Worm (Caenorhabditis elegans) whole organism, L1 larva: ENCODE measurements around the gene Y49F6B.9.

Source experiments
- F16B12.6 ChIP-seq: fragments of 150-350 bp; optimal IDR thresholded peaks from 2 replicates; lab custom pipeline; 2014; ENCODE audit warnings: missing biosample characterization, missing genetic modification characterization
- aha-1 ChIP-seq: fragments of 150-350 bp; optimal IDR thresholded peaks from 2 replicates; lab custom pipeline; 2014; ENCODE audit warnings: missing biosample characterization, missing genetic modification characterization
- aly-2 ChIP-seq: fragments of 150-350 bp; optimal IDR thresholded peaks from 2 replicates; lab custom pipeline; 2014; ENCODE audit warnings: missing biosample characterization, missing genetic modification characterization
- ama-1 ChIP-seq: fragments of 150-350 bp; optimal IDR thresholded peaks from 2 replicates; lab custom pipeline; 2014
- ceh-8 ChIP-seq: fragments of 200-800 bp; sonication (Bioruptor generic); optimal IDR thresholded peaks from 2 replicates; lab custom pipeline; 2018; ENCODE audit warnings: mild to moderate bottlenecking, missing genetic modification characterization, moderate library complexity, missing compliant biosample characterization
- ceh-82 ChIP-seq, 3 experiments: fragments of 150-350 bp in 1 of 3; sonication (generic microtip) in 2 of 3; optimal IDR thresholded peaks; 2 replicates each; lab custom pipeline; 2014 to 2017; ENCODE audit warnings: missing biosample characterization in 3 of 3, missing genetic modification characterization in 3 of 3
- ceh-88 ChIP-seq: fragments of 200-800 bp; sonication (Bioruptor generic); IDR thresholded peaks from 2 replicates; pipeline ENCODE4 v1.3.6; 2022; ENCODE audit warnings: missing genetic modification characterization, missing compliant biosample characterization
- ceh-90 ChIP-seq: sonication (generic microtip); optimal IDR thresholded peaks from 2 replicates; lab custom pipeline; 2016; ENCODE audit warnings: missing genetic modification characterization, missing compliant biosample characterization
- dpl-1 ChIP-seq, 3 experiments: fragments of 150-350 bp in 2 of 3; sonication (generic microtip) in 1 of 3; optimal IDR thresholded peaks; 2 replicates each; lab custom pipeline; 2014 to 2017; ENCODE audit warnings: missing biosample characterization in 3 of 3, missing genetic modification characterization in 3 of 3, missing genetic modification reagents in 3 of 3
- dsc-1 ChIP-seq: sonication (generic microtip); optimal IDR thresholded peaks from 2 replicates; lab custom pipeline; 2016; ENCODE audit warnings: mild to moderate bottlenecking, missing genetic modification characterization, missing compliant biosample characterization
- efl-1 ChIP-seq, 4 experiments: fragments of 150-350 bp; optimal IDR thresholded peaks in 3 of 4; peaks in 1 of 4; 1 replicate in 1 of 4; 2 replicates in 3 of 4; lab custom pipeline; 2014; ENCODE audit warnings: missing biosample characterization in 2 of 4, missing genetic modification characterization in 2 of 4, missing genetic modification reagents in 2 of 4
- efl-3 ChIP-seq: fragments of 200-800 bp; sonication (Bioruptor generic); optimal IDR thresholded peaks from 2 replicates; lab custom pipeline; 2018; ENCODE audit warnings: mild to moderate bottlenecking, missing genetic modification characterization, missing compliant biosample characterization
- egl-27 ChIP-seq, 2 experiments: fragments of 150-350 bp in 1 of 2; sonication (generic microtip); optimal IDR thresholded peaks; 3 replicates each; lab custom pipeline; 2017 to 2018; ENCODE audit warnings: missing biosample characterization in 2 of 2, missing genetic modification characterization in 2 of 2, missing genetic modification reagents in 2 of 2
- elt-3 ChIP-seq, 6 experiments: fragments of 150-350 bp in 1 of 6; sonication (generic microtip); optimal IDR thresholded peaks; 2 replicates each; lab custom pipeline; 2017 to 2018; ENCODE audit warnings: missing biosample characterization in 6 of 6, missing genetic modification characterization in 6 of 6, inconsistent platforms in 1 of 6
- ets-5 ChIP-seq: fragments of 200-800 bp; sonication (Bioruptor generic); IDR thresholded peaks from 2 replicates; pipeline ENCODE4 v1.3.6; 2022; ENCODE audit warnings: missing genetic modification characterization, missing compliant biosample characterization
- fos-1 ChIP-seq: fragments of 150-350 bp; optimal IDR thresholded peaks from 2 replicates; lab custom pipeline; 2014; ENCODE audit warnings: missing biosample characterization, missing genetic modification characterization
- hlh-17 ChIP-seq: fragments of 200-800 bp; sonication (Bioruptor generic); optimal IDR thresholded peaks from 2 replicates; lab custom pipeline; 2018; ENCODE audit warnings: missing genetic modification characterization, mild to moderate bottlenecking, missing compliant biosample characterization, moderate library complexity, borderline replicate concordance
- irx-1 ChIP-seq: sonication (generic microtip); optimal IDR thresholded peaks from 2 replicates; lab custom pipeline; 2016; ENCODE audit warnings: missing genetic modification characterization, missing compliant biosample characterization
- isw-1 ChIP-seq: fragments of 200-800 bp; sonication (Bioruptor generic); IDR thresholded peaks from 2 replicates; pipeline ENCODE4 v1.3.6; 2022; ENCODE audit warnings: missing genetic modification characterization, missing compliant biosample characterization
- lin-15B ChIP-seq: fragments of 150-350 bp; sonication (generic microtip); optimal IDR thresholded peaks from 3 replicates; lab custom pipeline; 2014; ENCODE audit warnings: missing biosample characterization, missing genetic modification characterization
- lin-39 ChIP-seq: fragments of 150-350 bp; optimal IDR thresholded peaks from 2 replicates; lab custom pipeline; 2014; ENCODE audit warnings: missing biosample characterization, missing genetic modification reagents, missing genetic modification characterization
- lsy-2 ChIP-seq, 2 experiments: fragments of 150-350 bp; optimal IDR thresholded peaks; 2 replicates each; lab custom pipeline; 2014; ENCODE audit warnings: missing biosample characterization in 2 of 2, missing genetic modification characterization in 2 of 2
- mab-9 ChIP-seq: fragments of 200-800 bp; sonication (Bioruptor generic); IDR thresholded peaks from 2 replicates; pipeline ENCODE4 v1.3.6; 2022; ENCODE audit warnings: missing genetic modification reagents, missing genetic modification characterization, missing compliant biosample characterization
- nhr-20 ChIP-seq: sonication (generic microtip); optimal IDR thresholded peaks from 2 replicates; lab custom pipeline; 2016; ENCODE audit warnings: mild to moderate bottlenecking, missing genetic modification characterization, missing compliant biosample characterization
- nhr-237 ChIP-seq: fragments of 150-350 bp; optimal IDR thresholded peaks from 2 replicates; lab custom pipeline; 2014; ENCODE audit warnings: missing biosample characterization, missing genetic modification characterization
- nhr-47 ChIP-seq: sonication (generic microtip); optimal IDR thresholded peaks from 2 replicates; lab custom pipeline; 2016; ENCODE audit warnings: mild to moderate bottlenecking, missing genetic modification characterization, moderate library complexity, missing compliant biosample characterization
- nhr-76 ChIP-seq: sonication (generic microtip); optimal IDR thresholded peaks from 2 replicates; lab custom pipeline; 2017; ENCODE audit warnings: missing biosample characterization, missing genetic modification characterization
- nhr-77 ChIP-seq: fragments of 150-350 bp; optimal IDR thresholded peaks from 2 replicates; lab custom pipeline; 2014; ENCODE audit warnings: missing biosample characterization, missing genetic modification characterization
- nhr-84 ChIP-seq: sonication (generic microtip); optimal IDR thresholded peaks from 2 replicates; lab custom pipeline; 2017; ENCODE audit warnings: missing biosample characterization, missing genetic modification characterization
- nhr-85 ChIP-seq: sonication (generic microtip); peaks from one replicate; lab custom pipeline; 2016; ENCODE audit warnings: missing genetic modification characterization, inconsistent platforms, missing compliant biosample characterization
- nhr-90 ChIP-seq: sonication (generic microtip); optimal IDR thresholded peaks from 2 replicates; lab custom pipeline; 2016; ENCODE audit warnings: mild to moderate bottlenecking, missing genetic modification characterization, missing compliant biosample characterization; ENCODE audit not compliant: poor library complexity
- pax-3 ChIP-seq: fragments of 200-800 bp; sonication (Bioruptor generic); optimal IDR thresholded peaks from 2 replicates; lab custom pipeline; 2018; ENCODE audit warnings: mild to moderate bottlenecking, missing genetic modification characterization, moderate library complexity, missing compliant biosample characterization
- pqm-1 ChIP-seq: sonication (generic microtip); optimal IDR thresholded peaks from 3 replicates; lab custom pipeline; 2017; ENCODE audit warnings: missing biosample characterization, missing genetic modification characterization
- rnt-1 ChIP-seq: sonication (generic microtip); optimal IDR thresholded peaks from 2 replicates; lab custom pipeline; 2016; ENCODE audit warnings: mild to moderate bottlenecking, missing genetic modification characterization, moderate library complexity, missing compliant biosample characterization
- skn-1 ChIP-seq: fragments of 150-350 bp; optimal IDR thresholded peaks from 2 replicates; lab custom pipeline; 2014; ENCODE audit warnings: missing biosample characterization, missing genetic modification characterization
- snpc-4 ChIP-seq: fragments of 150-350 bp; optimal IDR thresholded peaks from 2 replicates; lab custom pipeline; 2014; ENCODE audit warnings: missing biosample characterization, missing genetic modification characterization
- sox-4 ChIP-seq: sonication (generic microtip); optimal IDR thresholded peaks from 2 replicates; lab custom pipeline; 2016; ENCODE audit warnings: missing genetic modification characterization, missing compliant biosample characterization
- sptf-1 ChIP-seq: fragments of 150-350 bp; optimal IDR thresholded peaks from 2 replicates; lab custom pipeline; 2014; ENCODE audit warnings: missing biosample characterization, missing genetic modification characterization
- sup-37 ChIP-seq: fragments of 200-800 bp; sonication (Bioruptor generic); optimal IDR thresholded peaks from 2 replicates; lab custom pipeline; 2018; ENCODE audit warnings: mild to moderate bottlenecking, missing genetic modification characterization, missing compliant biosample characterization
- tbx-2 ChIP-seq: sonication (generic microtip); optimal IDR thresholded peaks from 2 replicates; lab custom pipeline; 2016; ENCODE audit warnings: missing genetic modification characterization, missing compliant biosample characterization
- unc-130 ChIP-seq: fragments of 150-350 bp; optimal IDR thresholded peaks from 2 replicates; lab custom pipeline; 2017; ENCODE audit warnings: missing biosample characterization, missing genetic modification characterization, inconsistent platforms
- unc-30 ChIP-seq: sonication (generic microtip); optimal IDR thresholded peaks from 2 replicates; lab custom pipeline; 2017; ENCODE audit warnings: missing biosample characterization, missing genetic modification characterization
- unc-86 ChIP-seq: sonication (generic microtip); optimal IDR thresholded peaks from 2 replicates; lab custom pipeline; 2016; ENCODE audit warnings: missing genetic modification characterization, missing compliant biosample characterization
- vab-15 ChIP-seq: sonication (generic microtip); optimal IDR thresholded peaks from 2 replicates; lab custom pipeline; 2017; ENCODE audit warnings: missing genotype, mild to moderate bottlenecking, missing genetic modification characterization, missing compliant biosample characterization
- ztf-11 ChIP-seq, 2 experiments: sonication (generic microtip); optimal IDR thresholded peaks; 2 replicates each; lab custom pipeline; 2016 to 2017; ENCODE audit warnings: missing genetic modification characterization in 2 of 2, missing biosample characterization in 1 of 2, missing compliant biosample characterization in 1 of 2
- ztf-4 ChIP-seq: fragments of 150-350 bp; optimal IDR thresholded peaks from 2 replicates; lab custom pipeline; 2014; ENCODE audit warnings: missing biosample characterization, missing genetic modification characterization

The Y49F6B.9 gene

ce11 chrII:3502520-3503323 lies 3.5 kb upstream of the Y49F6B.9 start, which contains the start of the genes col-71 and Y49F6B.2 (continued):
- TF ChIP-seq nhr-90 = peak; percentile 89
- peak; percentile 91 for TF ChIP-seq ceh-90
- TF ChIP-seq snpc-4 (tag; lab: Kevin White, UChicago) = peak; percentile 58
- peak; percentile 92 for TF ChIP-seq irx-1 (tag; lab: Kevin White, UChicago)
- TF ChIP-seq fos-1 (tag; lab: Kevin White, UChicago) = peak; percentile 64
- peak; percentile 74 for TF ChIP-seq isw-1
- peak; percentile 98 for TF ChIP-seq rnt-1 (tag; lab: Kevin White, UChicago)
- peak; percentile 24 for TF ChIP-seq unc-130 (tag; lab: Kevin White, UChicago)
- TF ChIP-seq unc-86 (tag; lab: Kevin White, UChicago) = peak; percentile 75
- peak; percentile 89 for TF ChIP-seq tbx-2 (tag; lab: Kevin White, UChicago)
- no peak for TF ChIP-seq ama-1 (lab: Kevin White, UChicago)
- peak; percentile 76 for TF ChIP-seq sox-4 (tag; lab: Kevin White, UChicago)
- peak; percentile 96 for TF ChIP-seq ceh-8
- TF ChIP-seq pax-3 = peak; percentile 81
- TF ChIP-seq elt-3 (tag; optimal IDR thresholded peaks at IDR 0.05; lab: Kevin White, UChicago) = peak in 2 of 6 experiments; percentile 21 to 40
- TF ChIP-seq lin-39 (tag; lab: Kevin White, UChicago) = peak; percentile 64
- peak; percentile 47 for TF ChIP-seq vab-15 (tag; lab: Kevin White, UChicago)
- TF ChIP-seq ztf-11 (tag; optimal IDR thresholded peaks at IDR 0.05; lab: Kevin White, UChicago) = peak in 1 of 2 experiments; percentile 90
- no peak for TF ChIP-seq efl-3
- TF ChIP-seq dsc-1 (tag; lab: Kevin White, UChicago) = peak; percentile 94
- no peak for TF ChIP-seq unc-30
- no peak for TF ChIP-seq egl-27 (tag; optimal IDR thresholded peaks at IDR 0.05; lab: Kevin White, UChicago)
- peak; percentile 41; the same call in 1 of the 2 replicates for TF ChIP-seq ceh-88 (GFP tag; lab: Robert Waterston, UW)
- no peak for TF ChIP-seq sptf-1 (tag; lab: Kevin White, UChicago)
- peak; percentile 76 to 82 (median 78) for TF ChIP-seq ceh-82 (tag; optimal IDR thresholded peaks at IDR 0.05; lab: Kevin White, UChicago)
- peak; percentile 78 to 79 for TF ChIP-seq efl-1 (optimal IDR thresholded peaks at IDR 0.05; lab: Kevin White, UChicago)
- peak; percentile 80 to 97 for TF ChIP-seq efl-1 (GFP tag; optimal IDR thresholded peaks at IDR 0.05 in 1 of 2; lab: Kevin White, UChicago)
- TF ChIP-seq lin-15B (tag; lab: Kevin White, UChicago) = peak; percentile 90
- TF ChIP-seq ztf-4 = no peak
- peak; percentile 90 for TF ChIP-seq nhr-47
- peak; percentile 21 for TF ChIP-seq aly-2 (tag; lab: Kevin White, UChicago)
- no peak for TF ChIP-seq nhr-84
- peak; percentile 11 for TF ChIP-seq nhr-77 (tag; lab: Kevin White, UChicago)
- peak; percentile 40 for TF ChIP-seq nhr-237 (tag; lab: Kevin White, UChicago)
- TF ChIP-seq skn-1 = peak; percentile 65
- TF ChIP-seq dpl-1 (GFP tag; optimal IDR thresholded peaks at IDR 0.05; lab: Kevin White, UChicago) = peak; percentile 65 to 79 (median 74)
- TF ChIP-seq pqm-1 (tag; lab: Kevin White, UChicago) = no peak
- no peak for TF ChIP-seq aha-1 (tag; lab: Kevin White, UChicago)
- no peak for TF ChIP-seq nhr-76 (tag; lab: Kevin White, UChicago)
- no peak for TF ChIP-seq hlh-17 (GFP tag; lab: Kevin White, UChicago)
- TF ChIP-seq F16B12.6 = peak; percentile 66
- TF ChIP-seq, all 84 proteins: peak for 58

DNA sequence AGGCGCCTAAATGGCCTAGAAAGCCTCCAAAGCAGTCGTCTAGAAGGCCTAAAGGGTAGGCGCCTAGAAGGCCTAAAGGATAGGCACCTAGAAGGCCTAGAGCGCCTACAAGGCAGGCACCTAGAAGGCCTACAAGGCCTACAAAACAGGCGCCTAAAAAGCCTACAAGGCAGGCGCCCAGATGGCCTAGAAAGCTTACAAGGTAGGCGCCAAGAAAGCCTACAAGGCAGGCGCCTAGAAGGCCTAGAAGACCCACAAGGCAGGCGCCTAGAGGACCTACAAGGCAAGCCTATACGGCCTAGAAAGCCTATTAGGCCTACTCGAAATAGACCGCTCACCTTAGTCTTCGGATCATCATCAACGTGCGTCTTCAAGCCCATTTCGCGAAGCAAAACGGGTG lies 2.8 kb upstream of the Y49F6B.9 start:
- TF ChIP-seq lsy-2 (tag; optimal IDR thresholded peaks at IDR 0.05; lab: Kevin White, UChicago) (no peak), nhr-85 (tag; lab: Kevin White, UChicago) (no peak), isw-1 (no peak), sup-37 (GFP tag; lab: Kevin White, UChicago) (no peak), dpl-1 (GFP tag; optimal IDR thresholded peaks at IDR 0.05; lab: Kevin White, UChicago) (no peak), skn-1 (no peak), aly-2 (tag; lab: Kevin White, UChicago) (no peak), mab-9 (GFP tag; lab: Robert Waterston, UW) (no peak), fos-1 (tag; lab: Kevin White, UChicago) (no peak), nhr-20 (tag; lab: Kevin White, UChicago) (no peak), ceh-8 (no peak), ets-5 (no peak)
